Worm (Caenorhabditis elegans) whole organism, L3 larva: ENCODE measurements around the gene C17H12.10.

ENCODE experiments used
- ama-1 ChIP-seq: fragments of 150-350 bp; optimal IDR thresholded peaks from 2 replicates; lab custom pipeline; 2018
- ceh-16 ChIP-seq: sonication (generic microtip); optimal IDR thresholded peaks from 2 replicates; lab custom pipeline; 2017; ENCODE audit warnings: missing biosample characterization, missing genetic modification characterization
- lin-15B ChIP-seq: fragments of 150-350 bp; optimal IDR thresholded peaks from 2 replicates; lab custom pipeline; 2014; ENCODE audit warnings: missing biosample characterization, missing genetic modification characterization

DNA sequence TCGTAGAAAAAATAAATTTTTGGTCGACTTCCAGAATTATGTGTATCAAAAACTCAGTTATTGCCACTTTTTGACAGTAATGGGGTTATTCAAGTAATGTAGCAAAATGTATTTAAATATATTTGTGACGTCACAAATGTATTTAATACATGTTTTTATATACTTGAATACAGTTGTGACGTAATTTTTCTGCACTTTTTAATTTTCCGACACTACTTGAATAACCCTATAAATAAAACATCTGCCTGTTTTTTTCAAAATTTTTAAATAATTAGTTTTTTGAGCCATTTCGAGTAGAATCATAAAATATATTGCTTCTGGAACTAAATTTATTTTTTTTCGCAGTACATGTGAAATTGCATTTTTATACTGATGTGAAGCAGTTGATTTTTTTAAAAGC, 3.3 kb upstream of the C17H12.10 start:
- no peak for TF ChIP-seq lin-15B
- TF ChIP-seq ceh-16 (tag; lab: Kevin White, UChicago) = no peak
- TF ChIP-seq ama-1 (lab: Kevin White, UChicago) = no peak
